Worm (Caenorhabditis elegans) whole organism, L2 larva: ENCODE data around the gene str-37.
A peak's percentile ranks its signal among the peaks of the same experiment; 100 is the strongest.

Experiments used
- ZK546.5 ChIP-seq: sonication (generic microtip); optimal IDR thresholded peaks from 2 replicates; lab custom pipeline; 2017; ENCODE audit warnings: missing biosample characterization, missing genetic modification characterization
- ama-1 ChIP-seq: fragments of 150-350 bp; optimal IDR thresholded peaks from 2 replicates; lab custom pipeline; 2018; ENCODE audit warnings: inconsistent platforms
- gmeb-1 ChIP-seq: fragments of 150-350 bp; optimal IDR thresholded peaks from 2 replicates; lab custom pipeline; 2014; ENCODE audit warnings: missing biosample characterization, missing genetic modification characterization
- nhr-10 ChIP-seq: sonication (generic microtip); optimal IDR thresholded peaks from 2 replicates; lab custom pipeline; 2017; ENCODE audit warnings: missing biosample characterization, missing genetic modification characterization
- nhr-11 ChIP-seq: fragments of 150-350 bp; optimal IDR thresholded peaks from 2 replicates; lab custom pipeline; 2014; ENCODE audit warnings: missing biosample characterization, missing genetic modification characterization
- nhr-25 ChIP-seq: fragments of 150-350 bp; sonication (generic microtip); optimal IDR thresholded peaks from 3 replicates; lab custom pipeline; 2014; ENCODE audit warnings: missing biosample characterization, missing genetic modification characterization
- sem-4 ChIP-seq: fragments of 150-350 bp; optimal IDR thresholded peaks from 2 replicates; lab custom pipeline; 2014; ENCODE audit warnings: missing biosample characterization, missing genetic modification reagents, missing genetic modification characterization
- unc-62 ChIP-seq: fragments of 150-350 bp; optimal IDR thresholded peaks from 2 replicates; lab custom pipeline; 2014; ENCODE audit warnings: missing biosample characterization, missing genetic modification reagents, missing genetic modification characterization
- ztf-4 ChIP-seq: fragments of 150-350 bp; optimal IDR thresholded peaks from 2 replicates; lab custom pipeline; 2014; ENCODE audit warnings: missing biosample characterization, missing genetic modification characterization

ce11 chrV:13374532-13374931, 47.0 kb downstream of the str-37 start:
- TF ChIP-seq unc-62, result no peak
- no peak for TF ChIP-seq gmeb-1 (tag; lab: Kevin White, UChicago)
- TF ChIP-seq nhr-25 (tag; lab: Kevin White, UChicago), result peak; percentile 84
- TF ChIP-seq nhr-11 (tag; lab: Kevin White, UChicago), result no peak
- no peak for TF ChIP-seq ZK546.5 (tag; lab: Kevin White, UChicago)
- TF ChIP-seq ztf-4 (tag; lab: Kevin White, UChicago), result no peak
- peak; percentile 45 for TF ChIP-seq sem-4 (tag; lab: Kevin White, UChicago)
- no peak for TF ChIP-seq nhr-10 (tag; lab: Kevin White, UChicago)
- no peak for TF ChIP-seq ama-1 (lab: Kevin White, UChicago)
